Worm (Caenorhabditis elegans): ENCODE data around the gene asm-2.

DNA sequence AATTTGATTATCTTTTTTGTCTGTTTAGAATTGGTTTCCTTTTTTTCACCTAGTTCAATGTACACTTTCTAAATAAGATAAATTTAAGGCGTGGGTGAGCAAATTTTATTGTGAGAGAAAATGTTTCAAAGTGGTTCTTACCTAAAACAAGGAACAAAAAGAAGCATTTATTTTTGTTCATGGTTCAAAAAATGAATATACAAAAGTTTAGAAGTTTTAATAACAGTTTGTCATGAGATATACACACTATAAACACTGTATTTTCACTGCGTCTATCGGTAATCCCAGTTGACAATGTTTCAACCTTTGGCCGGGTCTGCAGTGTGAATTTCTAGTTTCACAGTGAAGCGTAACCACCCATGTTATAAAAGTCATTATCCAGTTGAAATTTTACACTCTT, 8.7 kb downstream of the asm-2 start, which contains the start of gene F08G12.11:
- no peak for TF ChIP-seq nhr-237 (tag; optimal IDR thresholded peaks at IDR 0.05)
- no peak for TF ChIP-seq nhr-11 (tag; optimal IDR thresholded peaks at IDR 0.05)
- no peak for TF ChIP-seq mep-1 (tag; optimal IDR thresholded peaks at IDR 0.05)
- TF ChIP-seq skn-1 (tag; optimal IDR thresholded peaks at IDR 0.05), result no peak
- TF ChIP-seq ets-5 (GFP tag; IDR thresholded peaks at IDR 0.05), result no peak
- TF ChIP-seq zip-4 (GFP tag; optimal IDR thresholded peaks at IDR 0.05), result no peak
- TF ChIP-seq lin-15B (tag; optimal IDR thresholded peaks at IDR 0.05), result no peak
- no peak for TF ChIP-seq fkh-10 (GFP tag; optimal IDR thresholded peaks at IDR 0.05)
- no peak for TF ChIP-seq ces-1 (GFP tag; optimal IDR thresholded peaks at IDR 0.05)
